Fruit fly (Drosophila melanogaster) whole organism, embryonic: ENCODE data around the gene CG32188.

Experiments used
- Sox100B ChIP-seq: fragments of 200-800 bp; sonication (Bioruptor generic); optimal IDR thresholded peaks from 3 replicates; lab custom pipeline; 2018; ENCODE audit warnings: missing biosample characterization, mild to moderate bottlenecking, missing genetic modification characterization
- bbx ChIP-seq: fragments of 200-800 bp; sonication (Bioruptor generic); IDR thresholded peaks from 2 replicates; pipeline ENCODE4 v1.3.6; 2022; ENCODE audit warnings: missing biosample characterization, missing genetic modification characterization; ENCODE audit not compliant: partially characterized antibody

DNA sequence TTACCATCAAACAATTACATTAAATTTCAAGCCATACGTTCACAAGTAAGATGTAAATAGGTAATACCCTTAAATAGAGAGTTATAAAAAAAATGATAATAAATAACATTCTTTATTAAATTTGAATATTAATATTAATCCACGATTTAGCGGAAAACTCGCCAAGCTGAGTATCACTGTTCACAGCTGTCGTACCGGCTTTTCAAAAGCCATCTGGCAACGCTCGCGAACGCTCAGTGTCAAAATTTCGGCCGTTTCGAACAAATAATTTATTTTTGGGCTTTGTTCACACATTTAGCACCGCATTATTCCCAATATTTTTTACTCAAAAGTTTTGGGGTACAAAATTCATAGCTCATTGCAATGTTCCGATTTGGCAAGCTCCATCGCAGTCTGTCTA is 16.1 kb upstream of the CG32188 start, which contains the start of gene TrpRS-m:
- TF ChIP-seq Sox100B (no peak), bbx (GFP tag; lab: Robert Waterston, UW) (no peak)
